Worm (Caenorhabditis elegans) whole organism, midembryonic: ENCODE measurements around the gene kin-36.

Source experiments
- T22C8.4 ChIP-seq: fragments of 200-800 bp; sonication (Bioruptor generic); IDR thresholded peaks from 2 replicates; pipeline ENCODE4 v1.3.6; 2022; ENCODE audit warnings: missing genetic modification characterization, missing compliant biosample characterization
- cog-1 ChIP-seq: sonication (generic microtip); optimal IDR thresholded peaks from 2 replicates; lab custom pipeline; 2016; ENCODE audit warnings: missing genetic modification characterization, missing compliant biosample characterization
- flt-1 ChIP-seq: fragments of 200-800 bp; sonication (Bioruptor generic); IDR thresholded peaks from 2 replicates; pipeline ENCODE4 v1.3.6; 2022; ENCODE audit warnings: missing genetic modification characterization, missing compliant biosample characterization
- klf-2 ChIP-seq: fragments of 200-800 bp; sonication (Bioruptor generic); conservative IDR thresholded peaks from 2 replicates; pipeline ENCODE4 v1.3.6; 2022; ENCODE audit warnings: missing genetic modification reagents, missing genetic modification characterization, missing compliant biosample characterization
- med-1 ChIP-seq: sonication (generic microtip); optimal IDR thresholded peaks from 2 replicates; lab custom pipeline; 2017; ENCODE audit warnings: missing genetic modification characterization, mild to moderate bottlenecking, missing compliant biosample characterization, antibody characterized with exemption, missing genetic modification reagents; ENCODE audit not compliant: insufficient read depth
- ref-1 ChIP-seq: fragments of 200-800 bp; sonication (Bioruptor generic); conservative IDR thresholded peaks from 2 replicates; pipeline ENCODE4 v1.3.6; 2022; ENCODE audit warnings: missing genetic modification reagents, missing genetic modification characterization, missing compliant biosample characterization
- tab-1 ChIP-seq: fragments of 200-800 bp; sonication (Bioruptor generic); IDR thresholded peaks from 2 replicates; pipeline ENCODE4 v1.3.6; 2022; ENCODE audit warnings: missing genetic modification characterization, missing compliant biosample characterization
- ztf-23 ChIP-seq: fragments of 200-800 bp; sonication (Bioruptor generic); IDR thresholded peaks from 2 replicates; pipeline ENCODE4 v1.3.6; 2022; ENCODE audit warnings: missing genetic modification reagents, missing genetic modification characterization, missing compliant biosample characterization
- ztf-29 ChIP-seq: fragments of 200-800 bp; sonication (Bioruptor generic); IDR thresholded peaks from 2 replicates; pipeline ENCODE4 v1.3.6; 2022; ENCODE audit warnings: missing genetic modification reagents, missing genetic modification characterization, missing compliant biosample characterization

Gene kin-36

DNA sequence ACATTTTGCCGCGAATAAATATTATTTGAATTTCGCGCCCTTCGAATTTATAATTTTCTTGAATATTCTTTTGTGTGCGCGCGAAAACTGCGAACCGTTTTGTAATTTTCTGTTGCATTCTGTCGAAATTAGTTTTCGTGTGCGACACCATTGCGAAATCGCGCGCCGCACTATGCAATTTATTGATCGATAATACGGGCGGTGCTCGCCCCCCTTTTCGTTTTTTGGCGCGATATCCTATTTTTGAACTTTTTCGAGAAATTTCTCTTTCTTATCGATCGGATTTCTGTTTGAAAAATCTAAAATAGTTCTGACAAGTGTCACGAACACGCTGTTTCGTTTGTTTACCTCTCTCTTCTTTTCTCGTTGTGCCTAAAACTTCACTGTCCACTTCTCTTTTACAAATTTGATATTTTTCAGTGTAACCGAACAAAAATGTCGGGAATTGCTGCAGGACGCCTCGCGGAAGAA, 28.2 kb upstream of the kin-36 start, which contains the start of gene ubc-9:
Gene ubc-9, plus strand, starts transcription at position 421 of the 471 bp plus-strand sequence.
- TF ChIP-seq klf-2 (no peak), flt-1 (GFP tag; lab: Robert Waterston, UW) (peak; percentile 58; the same call in 1 of the 2 replicates), cog-1 (no peak), tab-1 (0 out of 2 replicates have a peak, but pooled peaks have one; percentile 55), med-1 (GFP tag; lab: Kevin White, UChicago) (no peak), ref-1 (GFP tag; lab: Robert Waterston, UW) (no peak), T22C8.4 (GFP tag; lab: Robert Waterston, UW) (peak; percentile 99), ztf-29 (GFP tag; lab: Robert Waterston, UW) (no peak), ztf-23 (GFP tag; lab: Robert Waterston, UW) (0 out of 2 replicates have a peak, but pooled peaks have one; percentile 45)

DNA sequence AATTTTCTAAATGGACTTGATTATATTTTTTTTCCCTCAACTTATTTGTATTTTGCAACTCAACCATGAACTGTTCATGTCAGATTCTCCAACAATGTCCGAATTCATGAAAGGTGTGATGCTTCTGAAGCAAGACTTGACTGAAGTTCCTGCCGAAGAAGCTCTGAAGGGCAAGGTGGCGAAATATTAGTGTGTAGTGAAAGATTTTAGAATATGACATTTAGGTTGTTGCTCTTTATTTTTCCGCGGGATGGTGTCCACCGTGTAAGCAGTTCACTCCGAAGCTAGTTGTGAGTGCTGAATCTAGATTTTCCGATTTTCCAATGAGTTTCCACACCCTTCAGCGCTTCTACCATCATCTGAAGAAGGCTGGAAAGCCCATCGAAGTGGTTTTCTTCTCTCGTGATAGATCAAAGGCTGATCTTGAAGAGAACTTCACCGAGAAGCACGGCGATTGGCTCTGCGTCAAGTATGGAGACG, 26.4 kb upstream of the kin-36 start, which contains the start of gene F29B9.5:
Gene F29B9.5, plus strand, starts transcription at position 51 of the 480 bp plus-strand sequence.
- TF ChIP-seq ref-1 (GFP tag; lab: Robert Waterston, UW) (no peak), ztf-23 (GFP tag; lab: Robert Waterston, UW) (no peak), T22C8.4 (GFP tag; lab: Robert Waterston, UW) (no peak), klf-2 (no peak), ztf-29 (GFP tag; lab: Robert Waterston, UW) (no peak)

DNA sequence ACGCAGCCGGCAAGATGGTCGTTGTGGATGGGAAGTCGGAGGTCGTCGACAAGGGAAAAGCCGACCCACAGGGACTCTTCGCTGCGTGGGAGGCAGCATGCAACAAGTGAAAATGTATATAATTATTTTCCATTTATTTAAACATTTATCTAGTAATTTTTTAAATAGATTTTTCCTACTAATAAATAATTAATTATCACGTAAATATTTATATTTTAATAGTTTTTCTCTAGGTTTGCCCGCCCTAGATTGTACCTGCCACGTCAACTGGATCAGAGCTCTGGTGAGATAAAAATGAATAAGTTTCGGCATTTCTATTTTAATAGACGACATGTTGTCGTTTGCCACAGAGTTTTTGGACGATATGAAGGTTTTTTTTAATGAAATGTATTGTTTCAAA, 25.9 kb upstream of the kin-36 start, which contains the start of gene psr-1:
Gene psr-1, plus strand, starts transcription at position 301 of the 400 bp plus-strand sequence.
- TF ChIP-seq cog-1 (no peak), ztf-23 (GFP tag; lab: Robert Waterston, UW) (no peak), med-1 (GFP tag; lab: Kevin White, UChicago) (no peak), flt-1 (GFP tag; lab: Robert Waterston, UW) (no peak), ztf-29 (GFP tag; lab: Robert Waterston, UW) (no peak)

DNA sequence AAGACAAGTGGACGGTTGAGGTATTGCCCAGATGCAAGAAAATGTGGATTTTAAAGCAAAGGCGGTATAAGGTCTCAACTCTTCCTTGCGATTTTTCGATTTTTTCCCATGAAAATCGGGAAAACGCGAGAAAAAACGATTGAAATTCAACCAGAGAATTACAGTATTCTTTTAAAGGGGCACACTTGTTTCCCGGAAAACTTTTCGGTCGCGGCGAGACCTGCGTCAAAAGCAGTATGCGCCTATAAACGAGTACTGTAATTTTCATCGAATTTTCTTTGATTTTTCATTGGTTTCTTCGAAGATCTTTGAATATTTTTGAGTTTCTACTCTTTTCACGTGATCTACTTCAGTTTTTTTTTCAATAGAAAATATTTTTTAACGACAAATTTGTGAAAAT, 25.1 kb upstream of the kin-36 start:
- TF ChIP-seq T22C8.4 (GFP tag; lab: Robert Waterston, UW), result no peak
- no peak for TF ChIP-seq flt-1 (GFP tag; lab: Robert Waterston, UW)
- no peak for TF ChIP-seq ztf-23 (GFP tag; lab: Robert Waterston, UW)
- TF ChIP-seq ref-1 (GFP tag; lab: Robert Waterston, UW), result no peak
- TF ChIP-seq ztf-29 (GFP tag; lab: Robert Waterston, UW), result no peak
- no peak for TF ChIP-seq cog-1
- no peak for TF ChIP-seq med-1 (GFP tag; lab: Kevin White, UChicago)
- no peak for TF ChIP-seq tab-1
- no peak for TF ChIP-seq klf-2

DNA sequence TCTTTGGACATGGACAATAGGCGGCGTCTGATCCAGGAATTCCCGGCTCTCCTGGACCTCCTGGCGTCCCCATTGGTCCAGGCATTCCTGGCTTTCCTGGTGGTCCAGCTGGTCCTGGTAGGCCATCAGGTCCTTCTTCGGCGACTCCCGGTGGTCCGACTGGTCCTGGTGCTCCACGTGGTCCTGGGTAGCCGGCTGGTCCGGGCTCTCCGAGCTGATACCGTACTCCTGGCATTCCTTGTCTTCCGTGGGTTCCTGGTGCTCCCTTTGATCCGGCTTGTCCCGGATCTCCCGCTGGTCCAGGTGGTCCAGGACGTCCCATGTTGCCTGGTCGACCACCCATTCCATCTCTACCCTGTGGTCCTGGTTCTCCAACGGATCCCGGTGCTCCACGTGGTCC, 22.8 kb upstream of the kin-36 start:
- no peak for TF ChIP-seq ref-1 (GFP tag; lab: Robert Waterston, UW)
- TF ChIP-seq T22C8.4 (GFP tag; lab: Robert Waterston, UW), result no peak
- no peak for TF ChIP-seq med-1 (GFP tag; lab: Kevin White, UChicago)
- TF ChIP-seq tab-1, result no peak
- TF ChIP-seq flt-1 (GFP tag; lab: Robert Waterston, UW), result no peak
- TF ChIP-seq ztf-23 (GFP tag; lab: Robert Waterston, UW), result no peak
- no peak for TF ChIP-seq cog-1
- TF ChIP-seq ztf-29 (GFP tag; lab: Robert Waterston, UW), result no peak
- no peak for TF ChIP-seq klf-2

DNA sequence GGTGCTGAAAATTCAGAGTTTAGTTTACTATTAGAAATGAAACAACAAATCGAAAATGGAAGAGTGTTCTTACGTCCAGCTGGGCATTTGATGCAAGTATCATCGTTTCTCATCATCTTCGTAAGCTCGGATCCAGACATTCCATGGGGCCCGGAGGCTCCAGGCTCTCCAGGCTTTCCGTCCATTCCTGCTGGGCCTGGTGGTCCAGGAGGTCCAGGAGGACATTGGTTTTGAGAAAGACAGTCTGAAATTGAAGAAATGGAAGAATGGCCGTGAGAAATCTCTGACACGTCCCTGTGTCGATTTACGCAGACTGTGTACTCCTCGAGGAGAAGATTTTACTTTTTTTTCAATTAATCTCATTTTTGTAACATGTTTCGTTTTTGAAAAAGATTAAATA, 22.4 kb upstream of the kin-36 start:
- no peak for TF ChIP-seq med-1 (GFP tag; lab: Kevin White, UChicago)
- TF ChIP-seq klf-2, result no peak
- TF ChIP-seq ztf-23 (GFP tag; lab: Robert Waterston, UW), result no peak
- no peak for TF ChIP-seq ztf-29 (GFP tag; lab: Robert Waterston, UW)
- TF ChIP-seq cog-1, result no peak
- TF ChIP-seq ref-1 (GFP tag; lab: Robert Waterston, UW), result no peak
- no peak for TF ChIP-seq T22C8.4 (GFP tag; lab: Robert Waterston, UW)
- no peak for TF ChIP-seq flt-1 (GFP tag; lab: Robert Waterston, UW)
- TF ChIP-seq tab-1, result no peak

DNA sequence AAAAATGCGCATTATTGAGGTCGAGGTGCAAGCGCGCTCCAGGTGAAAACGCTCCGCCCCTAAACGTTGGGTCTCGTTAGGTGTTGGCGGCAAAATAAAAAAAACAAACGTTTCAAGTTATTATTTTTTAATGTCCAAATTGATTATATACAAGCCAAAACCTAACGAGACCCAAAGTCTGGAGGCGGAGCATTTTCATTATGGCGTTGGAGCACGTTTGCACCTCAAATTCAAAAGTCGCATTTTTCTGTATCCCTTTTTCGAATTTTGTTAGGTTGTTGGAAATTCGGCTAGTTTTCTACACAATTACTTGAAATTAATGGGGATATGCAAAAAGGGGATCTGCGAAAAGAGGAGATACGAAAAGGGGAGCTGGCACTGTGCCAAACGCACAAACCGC, 20.9 kb upstream of the kin-36 start, which contains the start of gene col-111:
Gene col-111, minus strand, starts transcription at position 101 of the 400 bp plus-strand sequence.
- TF ChIP-seq med-1 (GFP tag; lab: Kevin White, UChicago), result no peak
- TF ChIP-seq ztf-23 (GFP tag; lab: Robert Waterston, UW), result no peak
- TF ChIP-seq tab-1, result no peak
- TF ChIP-seq ztf-29 (GFP tag; lab: Robert Waterston, UW), result no peak
- no peak for TF ChIP-seq klf-2
- TF ChIP-seq ref-1 (GFP tag; lab: Robert Waterston, UW), result no peak
- no peak for TF ChIP-seq cog-1
- TF ChIP-seq flt-1 (GFP tag; lab: Robert Waterston, UW), result no peak
- TF ChIP-seq T22C8.4 (GFP tag; lab: Robert Waterston, UW), result no peak

DNA sequence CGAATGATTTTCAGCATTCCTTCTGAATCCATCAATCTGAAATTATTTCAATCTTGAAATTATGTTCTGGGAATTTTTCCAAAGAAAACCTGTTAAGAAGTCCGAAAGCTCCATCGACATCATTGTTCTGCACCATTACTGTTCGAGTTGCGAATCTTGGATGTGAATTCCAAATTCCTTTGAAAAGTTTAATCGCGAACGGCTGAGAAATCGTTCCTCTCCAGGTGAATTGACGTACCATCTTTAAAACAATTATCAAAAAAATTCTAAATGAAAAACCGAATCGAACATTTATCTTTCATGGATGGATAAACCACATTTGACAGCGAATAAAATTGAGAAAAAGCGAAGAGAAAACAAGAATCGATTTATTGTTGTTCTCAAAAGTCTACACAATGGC, 19.5 kb upstream of the kin-36 start, which contains the start of gene mrps-21:
Gene mrps-21, minus strand, starts transcription at position 241 of the 400 bp plus-strand sequence.
- TF ChIP-seq flt-1 (GFP tag; lab: Robert Waterston, UW) (no peak), ztf-23 (GFP tag; lab: Robert Waterston, UW) (no peak)

DNA sequence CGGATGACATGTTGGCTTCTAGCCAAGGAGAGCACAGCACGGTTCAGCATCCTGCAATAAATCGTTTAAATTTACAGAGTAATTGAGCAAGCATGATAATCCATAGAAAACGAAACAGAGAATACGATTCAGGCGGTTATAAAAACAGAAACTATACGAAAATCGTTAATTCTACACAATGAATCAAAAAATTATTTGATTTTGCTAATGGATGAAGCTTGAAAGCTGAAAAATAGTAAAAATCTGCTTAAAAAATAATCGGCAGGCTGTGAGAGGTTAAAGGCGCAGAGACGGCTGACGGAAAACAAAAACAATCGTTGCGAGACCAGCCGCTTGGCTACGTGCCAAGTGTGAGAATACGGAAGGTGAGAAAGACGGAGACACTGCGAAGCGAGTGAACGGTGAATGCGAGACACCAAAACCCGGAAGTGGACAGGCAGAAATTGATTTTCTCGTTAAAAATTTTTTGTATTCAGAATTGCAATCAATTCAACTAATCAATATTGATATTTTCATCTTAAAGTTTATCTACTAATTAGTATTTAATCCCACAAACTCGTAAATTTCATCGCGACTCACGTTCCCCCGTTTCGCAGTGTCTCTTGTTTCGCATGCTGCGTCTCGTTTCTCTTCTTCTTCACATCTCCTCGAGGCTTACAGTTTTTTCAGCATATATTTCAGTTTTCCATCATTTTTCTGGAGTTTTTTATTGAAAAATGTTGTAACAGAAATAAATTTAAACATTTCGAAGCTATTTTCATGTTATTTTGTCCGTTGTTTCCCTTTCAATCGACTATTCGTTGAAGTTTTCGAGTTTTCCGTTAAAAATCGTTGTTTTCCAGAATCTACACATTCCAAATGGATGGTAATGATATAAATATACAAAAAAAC, 18.4 kb upstream of the kin-36 start, which contains the start of the genes F29B9.11 and jmjd-1.2:
Gene F29B9.11, minus strand, starts transcription at position 51 of the 891 bp plus-strand sequence.
Gene jmjd-1.2, plus strand, starts transcription at position 841 of the 891 bp plus-strand sequence.
- peak; percentile 88 for TF ChIP-seq cog-1
- no peak for TF ChIP-seq ref-1 (GFP tag; lab: Robert Waterston, UW)
- peak; percentile 84 for TF ChIP-seq ztf-23 (GFP tag; lab: Robert Waterston, UW)
- TF ChIP-seq med-1 (GFP tag; lab: Kevin White, UChicago), result no peak
- TF ChIP-seq T22C8.4 (GFP tag; lab: Robert Waterston, UW), result peak; percentile 41; the same call in 1 of the 2 replicates
- TF ChIP-seq ztf-29 (GFP tag; lab: Robert Waterston, UW), result peak; percentile 57; the same call in 1 of the 2 replicates
- no peak for TF ChIP-seq tab-1
- peak; percentile 86 for TF ChIP-seq flt-1 (GFP tag; lab: Robert Waterston, UW)
- TF ChIP-seq klf-2, result 0 out of 2 replicates have a peak, but pooled peaks have one; percentile 24
